Worm (Caenorhabditis elegans): ENCODE results near the gene F47B8.8.
"Not testable (repeated sequence)": the region's sequence is repeated elsewhere in the genome, so short reads cannot be mapped to it uniquely, and the experiment has no call there.

F47B8.8 gene

ce11 chrV:14331477-14331876 is at the start of gene F47B8.8:
Gene F47B8.8, plus strand, starts transcription at chrV:14331733.
- TF ChIP-seq him-1 (tag; optimal IDR thresholded peaks at IDR 0.05) (no peak), W03F9.2 (tag; optimal IDR thresholded peaks at IDR 0.05) (no peak), dao-5 (tag; optimal IDR thresholded peaks at IDR 0.05) (no peak)

DNA sequence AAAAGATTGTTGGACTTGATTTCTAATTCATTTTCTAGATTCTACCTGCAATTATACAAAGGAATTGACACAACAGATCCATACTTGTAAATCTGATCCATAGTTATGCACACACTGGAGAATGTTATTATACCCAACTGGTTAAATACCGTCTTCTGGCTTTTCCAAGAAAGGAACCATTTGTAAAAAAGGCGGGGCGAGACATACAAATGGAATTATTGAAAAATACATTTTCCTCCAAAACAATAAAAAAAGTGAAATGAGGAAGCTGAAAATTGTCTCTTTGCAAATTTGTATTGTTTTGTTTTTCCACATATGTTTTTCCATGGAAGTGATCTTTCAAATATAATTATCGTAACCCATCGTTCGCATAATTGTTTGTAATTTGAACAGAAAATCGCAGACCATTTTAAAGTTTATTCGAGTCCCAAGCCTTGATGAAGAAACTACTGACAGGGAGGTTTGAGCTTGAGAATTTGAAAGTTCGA is 49.3 kb upstream of the F47B8.8 start, which contains the start of the genes srt-74 and F40G12.9:
Gene srt-74, minus strand, starts transcription at position 101 of the 488 bp plus-strand sequence.
Gene F40G12.9, plus strand, starts transcription at position 438 of the 488 bp plus-strand sequence.
- TF ChIP-seq him-1 (tag; optimal IDR thresholded peaks at IDR 0.05) = no peak
- TF ChIP-seq W03F9.2 (tag; optimal IDR thresholded peaks at IDR 0.05) = no peak
- TF ChIP-seq dao-5 (tag; optimal IDR thresholded peaks at IDR 0.05) = no peak

DNA sequence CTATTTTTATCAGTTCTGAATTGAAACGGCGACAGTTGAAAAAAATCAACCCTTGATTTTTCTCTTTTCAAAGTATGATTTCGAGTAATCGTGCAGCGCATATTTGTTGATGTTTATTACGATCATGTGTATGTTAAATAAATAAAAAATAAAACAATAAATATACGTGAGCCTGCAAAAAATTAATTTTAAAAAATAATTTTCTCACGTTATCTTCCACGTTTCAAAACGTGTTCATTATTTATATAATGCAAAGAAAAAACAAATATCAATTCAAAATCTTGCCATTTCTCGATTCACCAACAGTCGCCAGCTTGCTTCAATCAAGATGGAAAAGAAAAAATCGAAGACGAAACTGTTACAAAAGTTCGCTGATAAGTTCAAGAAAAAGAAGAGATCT is 48.3 kb upstream of the F47B8.8 start, which contains the start of gene F40G12.10:
Gene F40G12.10, plus strand, starts transcription at position 301 of the 400 bp plus-strand sequence.
- no peak for TF ChIP-seq dao-5 (tag; optimal IDR thresholded peaks at IDR 0.05)
- TF ChIP-seq him-1 (tag; optimal IDR thresholded peaks at IDR 0.05) = no peak
- TF ChIP-seq W03F9.2 (tag; optimal IDR thresholded peaks at IDR 0.05) = no peak

DNA sequence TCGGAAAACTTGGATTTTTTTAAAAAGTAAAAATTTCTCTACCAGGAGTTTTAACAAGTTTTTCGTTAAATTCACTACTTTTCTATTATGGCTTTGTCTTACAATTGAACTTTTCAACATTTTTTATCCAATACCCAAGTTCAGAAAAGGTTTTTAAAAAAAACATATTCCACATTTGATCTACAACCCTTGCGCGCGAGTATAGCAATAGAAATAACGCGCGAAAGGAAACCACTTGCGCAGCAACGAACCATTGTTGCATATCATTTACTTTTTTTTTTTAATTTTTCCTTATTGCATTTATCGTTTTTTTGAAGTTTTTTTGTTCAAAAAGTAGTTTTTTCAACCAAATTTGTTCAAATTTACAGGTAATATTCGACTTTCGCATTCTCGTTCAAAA is 45.7 kb upstream of the F47B8.8 start, which contains the start of gene F40G12.11:
Gene F40G12.11, plus strand, starts transcription at position 369 of the 400 bp plus-strand sequence.
- TF ChIP-seq him-1 (tag; optimal IDR thresholded peaks at IDR 0.05) = no peak
- no peak for TF ChIP-seq dao-5 (tag; optimal IDR thresholded peaks at IDR 0.05)
- no peak for TF ChIP-seq W03F9.2 (tag; optimal IDR thresholded peaks at IDR 0.05)

- TF ChIP-seq dao-5 (tag; optimal IDR thresholded peaks at IDR 0.05) (no peak), W03F9.2 (tag; optimal IDR thresholded peaks at IDR 0.05) (no peak), him-1 (tag; optimal IDR thresholded peaks at IDR 0.05) (no peak)
Measured at ce11 chrV:14289363-14289762, 42.2 kb upstream of the F47B8.8 start, which contains the start of gene F14D7.1. Gene F14D7.1, minus strand, starts transcription at chrV:14289463.

- no peak for TF ChIP-seq W03F9.2 (tag; optimal IDR thresholded peaks at IDR 0.05)
Measured at ce11 chrV:14290636-14291035, 40.9 kb upstream of the F47B8.8 start, which contains the start of gene F14D7.18. Gene F14D7.18, minus strand, starts transcription at chrV:14290736.

DNA sequence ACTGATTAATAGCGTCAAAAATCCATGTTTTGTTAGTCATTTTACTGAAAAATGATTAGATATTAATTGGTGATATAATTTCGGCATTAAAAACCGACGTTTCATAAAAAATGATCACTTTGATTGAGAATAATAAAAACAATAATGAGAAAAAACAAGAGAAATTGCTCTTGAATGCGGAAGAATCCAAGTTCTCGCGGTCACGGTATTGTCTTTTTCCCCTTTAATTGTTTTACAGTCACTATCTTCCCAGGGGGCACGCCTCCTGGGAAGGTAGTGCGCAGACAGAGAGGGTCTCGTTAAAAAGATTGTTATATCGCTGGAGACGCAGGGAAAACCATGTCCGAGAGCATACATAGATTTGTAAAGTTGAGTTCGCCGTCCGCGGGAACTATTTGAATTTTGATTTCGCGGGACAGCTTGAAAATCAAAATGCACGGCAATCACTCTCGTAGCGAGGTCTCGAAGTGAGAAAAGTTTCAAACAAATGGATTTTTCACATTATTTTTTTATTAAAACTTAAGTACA is 37.8 kb upstream of the F47B8.8 start, which contains the start of gene F14D7.2:
Gene F14D7.2, minus strand, starts transcription at position 51 of the 528 bp plus-strand sequence.
- no peak for TF ChIP-seq him-1 (tag; optimal IDR thresholded peaks at IDR 0.05)

DNA sequence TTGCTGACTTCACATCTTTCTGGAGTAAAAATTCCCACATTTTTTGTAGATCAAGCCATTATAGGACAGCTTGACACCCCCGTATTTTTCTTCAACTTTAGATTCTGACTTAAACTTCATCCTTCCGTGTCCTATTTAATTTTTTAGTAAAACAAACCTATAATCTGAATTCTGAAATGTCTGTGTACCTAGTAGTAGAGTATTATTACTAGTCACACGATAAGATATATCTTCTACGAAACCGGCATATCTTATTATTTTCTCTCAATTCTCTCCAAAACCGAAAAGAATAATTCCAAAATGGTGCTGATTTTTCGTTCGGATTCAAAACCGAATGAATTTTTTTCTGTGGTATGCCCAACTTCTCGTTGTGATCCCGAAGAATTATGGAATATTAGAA is 37.1 kb upstream of the F47B8.8 start, which contains the start of gene F14D7.9:
Gene F14D7.9, plus strand, starts transcription at position 301 of the 400 bp plus-strand sequence.
- TF ChIP-seq dao-5 (tag; optimal IDR thresholded peaks at IDR 0.05) (no peak), W03F9.2 (tag; optimal IDR thresholded peaks at IDR 0.05) (no peak), him-1 (tag; optimal IDR thresholded peaks at IDR 0.05) (no peak)

DNA sequence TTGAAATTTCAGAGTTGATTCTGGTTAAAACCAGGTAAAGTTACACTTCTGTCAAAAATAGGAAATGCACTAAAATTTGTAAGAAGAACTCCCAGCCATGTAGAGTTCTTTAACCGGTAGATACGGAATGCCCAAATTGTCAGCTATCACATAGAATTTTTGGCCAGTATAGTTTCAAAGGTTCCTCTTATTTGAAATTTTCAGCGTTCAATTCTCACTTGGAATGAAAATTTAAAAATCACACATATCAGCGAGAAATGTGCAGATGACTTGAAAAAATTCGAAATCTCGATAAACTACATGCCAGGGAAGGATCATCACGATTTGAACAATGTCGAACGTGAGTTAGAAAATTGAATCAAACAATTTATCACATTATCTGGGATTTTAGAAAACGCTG is 35.0 kb upstream of the F47B8.8 start, which contains the start of gene F14D7.3:
Gene F14D7.3, plus strand, starts transcription at position 301 of the 400 bp plus-strand sequence.
- TF ChIP-seq him-1 (tag; optimal IDR thresholded peaks at IDR 0.05) (no peak), dao-5 (tag; optimal IDR thresholded peaks at IDR 0.05) (no peak), W03F9.2 (tag; optimal IDR thresholded peaks at IDR 0.05) (no peak)

- TF ChIP-seq dao-5 (tag; optimal IDR thresholded peaks at IDR 0.05) = no peak
- no peak for TF ChIP-seq W03F9.2 (tag; optimal IDR thresholded peaks at IDR 0.05)
- TF ChIP-seq him-1 (tag; optimal IDR thresholded peaks at IDR 0.05) = no peak
Measured at ce11 chrV:14299569-14300064, 31.9 kb upstream of the F47B8.8 start, which contains the start of the genes spig-3 and F14D7.12. Gene spig-3, minus strand, starts transcription at chrV:14299669. Gene F14D7.12, plus strand, starts transcription at chrV:14300014.

DNA sequence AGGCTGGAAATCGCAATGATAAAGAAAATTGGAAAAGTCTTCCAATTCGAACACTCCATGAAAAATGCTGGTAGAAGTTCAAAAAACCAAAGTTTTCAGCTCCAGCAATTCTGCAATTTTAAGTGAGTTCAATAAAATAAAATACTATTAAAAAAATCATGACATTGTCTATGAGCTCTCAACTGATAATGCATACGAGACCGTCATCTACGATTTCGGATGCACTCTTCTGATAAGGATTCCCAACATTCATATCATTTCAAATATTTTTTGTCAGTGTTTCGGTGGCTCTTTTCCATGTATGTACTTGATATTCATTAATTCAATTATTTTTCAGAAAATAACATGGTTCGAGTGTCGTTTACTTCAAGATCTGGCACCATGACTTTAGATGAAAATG is 30.5 kb upstream of the F47B8.8 start, which contains the start of gene F14D7.6:
Gene F14D7.6, plus strand, starts transcription at position 338 of the 400 bp plus-strand sequence.
- TF ChIP-seq him-1 (tag; optimal IDR thresholded peaks at IDR 0.05) (no peak), W03F9.2 (tag; optimal IDR thresholded peaks at IDR 0.05) (no peak), dao-5 (tag; optimal IDR thresholded peaks at IDR 0.05) (no peak)

- TF ChIP-seq dao-5, him-1, W03F9.2 (tag; optimal IDR thresholded peaks at IDR 0.05): not testable (repeated sequence)
Measured at ce11 chrV:14306771-14307170, 24.8 kb upstream of the F47B8.8 start, which contains the start of gene spig-4. Gene spig-4, minus strand, starts transcription at chrV:14306871.

- not testable (repeated sequence) for TF ChIP-seq him-1, W03F9.2, dao-5 (tag; optimal IDR thresholded peaks at IDR 0.05)
Measured at ce11 chrV:14308164-14308563, 23.4 kb upstream of the F47B8.8 start, which contains the start of gene spig-5. Gene spig-5, plus strand, starts transcription at chrV:14308464.

DNA sequence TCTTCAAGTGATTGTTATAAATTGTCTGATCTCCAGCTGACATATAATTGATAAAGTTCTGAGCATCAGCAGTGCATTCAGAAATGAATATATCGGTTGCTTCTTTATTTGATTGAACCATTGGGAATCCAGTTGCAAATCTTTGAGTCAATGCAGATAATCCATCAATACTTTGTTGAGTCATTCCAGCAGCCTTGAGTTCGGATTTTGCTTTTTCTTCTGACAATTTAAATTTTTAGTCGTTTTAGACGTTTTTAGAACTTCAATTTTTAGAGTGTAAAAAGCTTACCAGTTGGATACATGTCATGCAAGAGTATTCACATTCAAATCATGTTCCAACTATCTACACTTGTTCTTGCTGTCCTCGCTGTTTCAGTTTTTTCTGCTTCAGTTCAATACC is 21.9 kb upstream of the F47B8.8 start, which contains the start of gene F14D7.14:
Gene F14D7.14, plus strand, starts transcription at position 301 of the 400 bp plus-strand sequence.
- TF ChIP-seq W03F9.2, him-1, dao-5 (tag; optimal IDR thresholded peaks at IDR 0.05): not testable (repeated sequence)
